Fruit fly (Drosophila melanogaster): ENCODE measurements around the gene Psf3.

Psf3 gene

dm6 chrX:10381252-10381651 is 4.4 kb downstream of the Psf3 start, which contains the start of gene CG32681:
Gene CG32681, minus strand, starts transcription at chrX:10381352.
- TF ChIP-seq CG11294 (GFP tag; IDR thresholded peaks at IDR 0.05) (no peak), CG7368 (GFP tag; optimal IDR thresholded peaks at IDR 0.05) (no peak)

dm6 chrX:10375216-10375615 is 10.4 kb downstream of the Psf3 start, which contains the start of the genes CG32686 and CG2898:
Gene CG32686, minus strand, starts transcription at chrX:10375316.
Gene CG2898, plus strand, starts transcription at chrX:10375374.
- no peak for TF ChIP-seq CG11294 (GFP tag; IDR thresholded peaks at IDR 0.05)
- TF ChIP-seq Hr38 (GFP tag; optimal IDR thresholded peaks at IDR 0.05) = no peak
- TF ChIP-seq CG8119 (GFP tag; IDR thresholded peaks at IDR 0.05) = no peak
- TF ChIP-seq salr (GFP tag; optimal IDR thresholded peaks at IDR 0.05) = no peak
- TF ChIP-seq CG3032 (tag; optimal IDR thresholded peaks at IDR 0.05) = no peak
- TF ChIP-seq cyc (GFP tag; optimal IDR thresholded peaks at IDR 0.05) = no peak
- no peak for TF ChIP-seq dac (GFP tag; optimal IDR thresholded peaks at IDR 0.05)
- TF ChIP-seq Gug (GFP tag; IDR thresholded peaks at IDR 0.05) = no peak
- TF ChIP-seq vri (GFP tag; optimal IDR thresholded peaks at IDR 0.05) = no peak
- TF ChIP-seq Eip93F (GFP tag; optimal IDR thresholded peaks at IDR 0.05) = no peak
- TF ChIP-seq Ets96B (tag; optimal IDR thresholded peaks at IDR 0.05) = no peak
- TF ChIP-seq Sox14 (GFP tag; optimal IDR thresholded peaks at IDR 0.05) = no peak
- TF ChIP-seq Smox (GFP tag; optimal IDR thresholded peaks at IDR 0.05) = no peak
- TF ChIP-seq net (GFP tag; optimal IDR thresholded peaks at IDR 0.05) = no peak
- TF ChIP-seq Eip78C (GFP tag) = no peak
- no peak for TF ChIP-seq Ets21C (GFP tag; optimal IDR thresholded peaks at IDR 0.05)
- no peak for TF ChIP-seq OdsH (GFP tag; optimal IDR thresholded peaks at IDR 0.05)
- no peak for TF ChIP-seq CG6163 (GFP tag; IDR thresholded peaks at IDR 0.05)
- TF ChIP-seq dsx (GFP tag; optimal IDR thresholded peaks at IDR 0.05; ENCODE audit: poor library complexity, severe bottlenecking) = no peak
- no peak for TF ChIP-seq CG6792 (GFP tag; optimal IDR thresholded peaks at IDR 0.05)

dm6 chrX:10370201-10371038 is 15.2 kb downstream of the Psf3 start:
- TF ChIP-seq CG3032 (tag; optimal IDR thresholded peaks at IDR 0.05) (no peak), CG11902 (GFP tag; optimal IDR thresholded peaks at IDR 0.05) (no peak), svp (GFP tag) (peak; percentile 90)

- TF ChIP-seq vri (GFP tag; optimal IDR thresholded peaks at IDR 0.05) (peak; percentile 48), fkh (GFP tag; optimal IDR thresholded peaks at IDR 0.05) (no peak), salr (GFP tag; optimal IDR thresholded peaks at IDR 0.05) (no peak)
These were observed 15.9 kb downstream of the Psf3 start for dm6 chrX:10369763-10370162.

- no peak for TF ChIP-seq OdsH (GFP tag; optimal IDR thresholded peaks at IDR 0.05)
- TF ChIP-seq Gug (GFP tag; IDR thresholded peaks at IDR 0.05) = no peak
- no peak for TF ChIP-seq salr (GFP tag; optimal IDR thresholded peaks at IDR 0.05)
- TF ChIP-seq Hr39 (GFP tag; optimal IDR thresholded peaks at IDR 0.05) = no peak
These were observed 16.3 kb downstream of the Psf3 start for dm6 chrX:10369315-10369714.

dm6 chrX:10367801-10368203 is 17.9 kb downstream of the Psf3 start, which contains the start of gene CG17841:
Gene CG17841, plus strand, starts transcription at chrX:10368052.
- TF ChIP-seq CG8632 (GFP tag; optimal IDR thresholded peaks at IDR 0.05) (no peak), CG6163 (GFP tag; IDR thresholded peaks at IDR 0.05) (0 out of 3 replicates have a peak, but pooled peaks have one; percentile 11), CG1621 (tag; optimal IDR thresholded peaks at IDR 0.05) (no peak), Blimp-1 (GFP tag; optimal IDR thresholded peaks at IDR 0.05) (no peak), ss (GFP tag; optimal IDR thresholded peaks at IDR 0.05) (no peak), CG7368 (GFP tag; optimal IDR thresholded peaks at IDR 0.05) (no peak)
